Worm (Caenorhabditis elegans) whole organism, mixed stage, embryonic: ENCODE measurements around the gene F59A1.11.

Experiments
- elt-3 ChIP-seq: fragments of 150-350 bp; optimal IDR thresholded peaks from 2 replicates; lab custom pipeline; 2014; ENCODE audit warnings: missing biosample characterization, missing genetic modification characterization
- mab-5 ChIP-seq: fragments of 150-350 bp; optimal IDR thresholded peaks from 2 replicates; lab custom pipeline; 2014; ENCODE audit warnings: missing biosample characterization, missing genetic modification characterization
- mls-2 ChIP-seq: sonication (generic microtip); optimal IDR thresholded peaks from 2 replicates; lab custom pipeline; 2016; ENCODE audit warnings: mild to moderate bottlenecking, missing genetic modification characterization, moderate library complexity, missing compliant biosample characterization
- nhr-28 ChIP-seq: fragments of 150-350 bp; optimal IDR thresholded peaks from 2 replicates; lab custom pipeline; 2014; ENCODE audit warnings: missing biosample characterization, missing genetic modification characterization
- nhr-76 ChIP-seq: sonication (generic microtip); optimal IDR thresholded peaks from 2 replicates; lab custom pipeline; 2017; ENCODE audit warnings: missing biosample characterization, missing genetic modification characterization
- pha-4 ChIP-seq: fragments of 150-350 bp; optimal IDR thresholded peaks from 2 replicates; lab custom pipeline; 2018; ENCODE audit warnings: missing biosample characterization, missing genetic modification reagents, missing genetic modification characterization
- sem-2 ChIP-seq: fragments of 200-800 bp; sonication (Bioruptor generic); optimal IDR thresholded peaks from 2 replicates; lab custom pipeline; 2018; ENCODE audit warnings: mild to moderate bottlenecking, missing genetic modification characterization, missing compliant biosample characterization
- snpc-4 ChIP-seq: fragments of 150-350 bp; optimal IDR thresholded peaks from 2 replicates; lab custom pipeline; 2014; ENCODE audit warnings: missing biosample characterization, missing genetic modification characterization
- unc-62 ChIP-seq: fragments of 150-350 bp; optimal IDR thresholded peaks from 2 replicates; lab custom pipeline; 2014; ENCODE audit warnings: missing biosample characterization, missing genetic modification reagents, missing genetic modification characterization

ce11 chrV:17699659-17700058, 33.9 kb upstream of the F59A1.11 start, which contains the start of gene Y26G10.6:
- TF ChIP-seq nhr-28 (no peak), mls-2 (no peak), snpc-4 (no peak), elt-3 (tag; lab: Kevin White, UChicago) (no peak), pha-4 (no peak), nhr-76 (tag; lab: Kevin White, UChicago) (no peak), sem-2 (GFP tag; lab: Kevin White, UChicago) (no peak), unc-62 (no peak), mab-5 (tag; lab: Kevin White, UChicago) (no peak)
